Fruit fly (Drosophila melanogaster): Measurements from ENCODE around the gene nullo.
A peak's percentile ranks its signal among the peaks of the same experiment; 100 is the strongest.

The nullo gene

DNA sequence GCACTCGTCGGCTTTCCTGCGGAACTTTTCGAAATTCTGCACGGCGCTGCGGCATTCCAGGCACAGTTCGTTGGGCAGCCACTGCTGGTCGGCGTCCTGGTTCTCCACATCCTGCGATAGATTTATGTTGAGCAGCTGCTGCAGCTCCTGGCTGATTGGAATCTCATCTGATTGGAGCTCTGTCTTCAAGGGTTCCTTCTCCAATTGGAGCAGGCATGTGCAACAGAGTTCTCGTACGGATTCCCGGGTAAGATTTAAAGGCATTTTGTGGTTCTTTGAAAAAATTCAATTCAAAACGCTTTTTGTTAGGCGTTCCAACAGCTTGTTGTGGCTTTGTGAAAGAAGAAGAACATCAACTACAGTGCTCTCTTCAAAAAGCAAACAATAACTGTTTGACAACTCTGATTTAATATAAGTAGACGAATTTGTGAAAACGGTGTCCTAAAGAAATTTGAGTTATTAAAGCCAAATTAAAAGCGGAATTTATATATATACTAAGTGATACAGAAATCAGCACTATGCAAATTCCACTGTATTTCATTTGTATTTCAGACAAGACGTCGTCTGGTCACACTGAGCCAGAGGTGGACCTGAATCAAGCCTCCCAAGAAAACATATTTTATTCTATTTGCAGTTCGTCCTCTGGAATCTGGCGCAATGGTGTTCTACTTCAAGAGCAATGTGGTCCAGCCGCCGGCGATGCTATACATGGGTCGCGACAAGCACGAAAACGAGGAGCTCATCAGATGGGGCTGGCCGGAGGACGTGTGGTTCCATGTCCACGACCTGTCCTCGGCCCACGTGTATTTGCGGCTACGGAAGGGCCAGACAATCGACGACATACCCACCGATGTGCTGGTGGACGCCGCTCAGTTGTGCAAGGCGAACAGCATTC, 35.7 kb upstream of the nullo start, which contains the start of the genes CG3032 and CG4593 (continued):
- peak; percentile 95 for TF ChIP-seq MBD-R2 (GFP tag; IDR thresholded peaks at IDR 0.05)
- peak; percentile 94 for TF ChIP-seq sd (tag; optimal IDR thresholded peaks at IDR 0.05)
- TF ChIP-seq Meics (GFP tag; optimal IDR thresholded peaks at IDR 0.05): peak; percentile 82
- peak; percentile 86 for TF ChIP-seq ase (GFP tag; IDR thresholded peaks at IDR 0.05)
- TF ChIP-seq al (GFP tag; IDR thresholded peaks at IDR 0.05): peak; percentile 87
- TF ChIP-seq fd64A (GFP tag; optimal IDR thresholded peaks at IDR 0.05): no peak
- TF ChIP-seq CG42726 (GFP tag; IDR thresholded peaks at IDR 0.05; ENCODE audit: partially characterized antibody): no peak
- peak; percentile 89 for TF ChIP-seq CG14014 (GFP tag; IDR thresholded peaks at IDR 0.05)
- peak; percentile 72 for TF ChIP-seq gro (GFP tag; optimal IDR thresholded peaks at IDR 0.05)
- peak; percentile 87 for TF ChIP-seq CG30403 (GFP tag; optimal IDR thresholded peaks at IDR 0.05)
- peak; percentile 64 for TF ChIP-seq CG33213 (GFP tag; optimal IDR thresholded peaks at IDR 0.05)
- no peak for TF ChIP-seq CG10431 (GFP tag; optimal IDR thresholded peaks at IDR 0.05)
- TF ChIP-seq unc-4 (GFP tag; IDR thresholded peaks at IDR 0.05; ENCODE audit: partially characterized antibody): peak; percentile 21; the same call in 1 of the 2 replicates
- peak; percentile 65 for TF ChIP-seq CG13775 (GFP tag; optimal IDR thresholded peaks at IDR 0.05)
- peak; percentile 91 for TF ChIP-seq ken (GFP tag; IDR thresholded peaks at IDR 0.05)
- no peak for TF ChIP-seq pros (GFP tag; optimal IDR thresholded peaks at IDR 0.05)
- no peak for TF ChIP-seq CG16813 (GFP tag; IDR thresholded peaks at IDR 0.05; ENCODE audit: partially characterized antibody)
- TF ChIP-seq bigmax (GFP tag; optimal IDR thresholded peaks at IDR 0.05): no peak
- TF ChIP-seq NFAT (GFP tag; IDR thresholded peaks at IDR 0.05): peak; percentile 94
- TF ChIP-seq ro (GFP tag; IDR thresholded peaks at IDR 0.05): peak; percentile 53; the same call in 1 of the 2 replicates
- peak; percentile 60 for TF ChIP-seq CG13894 (tag; optimal IDR thresholded peaks at IDR 0.05)
- peak; percentile 60 for TF ChIP-seq dmrt11E (tag; optimal IDR thresholded peaks at IDR 0.05)
- TF ChIP-seq HHEX (GFP tag; optimal IDR thresholded peaks at IDR 0.05): peak; percentile 70
- peak; percentile 76 for TF ChIP-seq ssp (GFP tag; IDR thresholded peaks at IDR 0.05)
- no peak for TF ChIP-seq CG5180 (GFP tag; optimal IDR thresholded peaks at IDR 0.05)
- TF ChIP-seq seq (GFP tag; IDR thresholded peaks at IDR 0.05): peak; percentile 83
- TF ChIP-seq tup (GFP tag; optimal IDR thresholded peaks at IDR 0.05): peak; percentile 48
- TF ChIP-seq CG2202 (tag; optimal IDR thresholded peaks at IDR 0.05): peak; percentile 43
- peak; percentile 25 for TF ChIP-seq Usf (GFP tag; optimal IDR thresholded peaks at IDR 0.05)
- TF ChIP-seq CG12769 (tag; optimal IDR thresholded peaks at IDR 0.05): peak; percentile 87
- TF ChIP-seq CG6175 (GFP tag; IDR thresholded peaks at IDR 0.05): peak; percentile 82
- peak; percentile 53 for TF ChIP-seq CG9437 (GFP tag; optimal IDR thresholded peaks at IDR 0.05)
- no peak for TF ChIP-seq ash1 (GFP tag; optimal IDR thresholded peaks at IDR 0.05)
- no peak for TF ChIP-seq bbx (GFP tag; IDR thresholded peaks at IDR 0.05; ENCODE audit: partially characterized antibody)
- TF ChIP-seq Abd-B (GFP tag; optimal IDR thresholded peaks at IDR 0.05): peak; percentile 75
- no peak for TF ChIP-seq zen2 (GFP tag; IDR thresholded peaks at IDR 0.05; ENCODE audit: partially characterized antibody)
- peak; percentile 60 for TF ChIP-seq tio (GFP tag; optimal IDR thresholded peaks at IDR 0.05)
- TF ChIP-seq CG34224 (GFP tag; IDR thresholded peaks at IDR 0.05; ENCODE audit: partially characterized antibody): no peak
- TF ChIP-seq CG15696 (tag; optimal IDR thresholded peaks at IDR 0.05): peak; percentile 37
- no peak for TF ChIP-seq mld (GFP tag; IDR thresholded peaks at IDR 0.05; ENCODE audit: partially characterized antibody)
- TF ChIP-seq CG9797 (GFP tag; optimal IDR thresholded peaks at IDR 0.05): peak; percentile 68
- peak; percentile 67 for TF ChIP-seq CG13624 (GFP tag; optimal IDR thresholded peaks at IDR 0.05)
- TF ChIP-seq CG2889 (GFP tag; IDR thresholded peaks at IDR 0.05): peak; percentile 87
- no peak for TF ChIP-seq sim (GFP tag; IDR thresholded peaks at IDR 0.05)
- peak; percentile 87; the same call in 1 of the 2 replicates for TF ChIP-seq ranshi (GFP tag; IDR thresholded peaks at IDR 0.05)
- TF ChIP-seq fd96Cb (tag; optimal IDR thresholded peaks at IDR 0.05): peak; percentile 77
- TF ChIP-seq CG2199 (GFP tag; IDR thresholded peaks at IDR 0.05): no peak
- peak; percentile 67 for TF ChIP-seq CG10147 (GFP tag; optimal IDR thresholded peaks at IDR 0.05)
